Fruit fly (Drosophila melanogaster) whole organism, prepupa: ENCODE measurements around the gene Elp1.

Experiments used
- Blimp-1 ChIP-seq: fragments of 200-800 bp; sonication (Bioruptor generic); optimal IDR thresholded peaks from 3 replicates; lab custom pipeline; 2017; ENCODE audit warnings: missing biosample characterization, missing genetic modification characterization, mild to moderate bottlenecking, moderate library complexity, missing genetic modification reagents
- Eip75B ChIP-seq: fragments of 200-800 bp; sonication (Bioruptor generic); optimal IDR thresholded peaks from 3 replicates; lab custom pipeline; 2016; ENCODE audit warnings: missing biosample characterization, missing genetic modification characterization
- Eip93F ChIP-seq: fragments of 200-800 bp; sonication (Bioruptor generic); optimal IDR thresholded peaks from 2 replicates; lab custom pipeline; 2016; ENCODE audit warnings: missing biosample characterization, mild to moderate bottlenecking, missing genetic modification characterization

DNA sequence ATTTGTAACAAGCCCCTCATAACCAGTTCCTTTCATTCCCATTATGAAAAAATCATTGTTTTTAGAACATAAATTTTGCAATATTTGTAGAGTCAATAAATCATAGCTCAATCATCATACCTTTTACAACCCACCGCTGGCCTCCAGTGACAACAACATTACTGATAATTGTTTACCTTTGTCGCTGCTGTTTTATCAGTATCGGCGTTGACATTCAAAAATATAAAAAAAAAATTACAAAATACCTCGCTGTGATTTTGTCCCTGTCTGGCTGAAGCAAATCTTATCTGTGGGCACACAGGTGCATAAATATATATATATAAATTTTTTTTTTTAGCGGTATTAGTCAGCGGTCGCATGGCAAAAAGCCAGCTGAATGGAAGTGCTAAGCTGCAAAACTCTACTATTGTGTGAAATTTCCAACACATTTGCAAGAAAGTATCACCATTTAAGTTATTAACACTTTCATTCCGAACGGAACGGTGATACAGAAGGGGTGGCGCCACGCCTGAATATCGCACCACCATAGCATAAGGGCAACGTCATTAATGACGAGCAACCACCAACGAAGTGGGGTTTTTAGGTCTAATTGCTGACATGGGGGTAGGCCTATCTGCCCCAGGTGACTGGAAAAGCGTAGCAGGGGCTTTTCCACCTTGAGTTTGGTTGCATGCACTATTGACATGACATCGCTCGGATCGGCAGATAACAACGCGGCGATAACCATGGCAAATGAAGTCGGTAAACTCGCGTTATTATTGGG is 15.3 kb downstream of the Elp1 start:
- TF ChIP-seq Blimp-1: no peak
- peak; percentile 65 for TF ChIP-seq Eip93F (GFP tag; lab: Kevin White, UChicago)
- TF ChIP-seq Eip75B: no peak
